Worm (Caenorhabditis elegans): ENCODE results near the gene K11H3.8.

ce11 chrIII:9834888-9835287 lies at the start of gene K11H3.8:
- TF ChIP-seq fkh-10 (GFP tag; optimal IDR thresholded peaks at IDR 0.05) (no peak), pqm-1 (tag; optimal IDR thresholded peaks at IDR 0.05) (no peak), nhr-11 (tag; optimal IDR thresholded peaks at IDR 0.05) (no peak), nhr-67 (tag; optimal IDR thresholded peaks at IDR 0.05) (no peak), zag-1 (tag; optimal IDR thresholded peaks at IDR 0.05) (no peak), tbx-2 (tag; optimal IDR thresholded peaks at IDR 0.05) (no peak), elt-2 (tag; optimal IDR thresholded peaks at IDR 0.05) (no peak), ztf-11 (tag; optimal IDR thresholded peaks at IDR 0.05) (no peak), jun-1 (tag; optimal IDR thresholded peaks at IDR 0.05) (no peak), egl-5 (tag; optimal IDR thresholded peaks at IDR 0.05) (no peak), ZK546.5 (tag; optimal IDR thresholded peaks at IDR 0.05) (no peak), fkh-2 (tag; optimal IDR thresholded peaks at IDR 0.05) (no peak), lin-39 (tag; optimal IDR thresholded peaks at IDR 0.05) (no peak), nhr-76 (tag; optimal IDR thresholded peaks at IDR 0.05) (no peak)
